Fruit fly (Drosophila melanogaster): ENCODE measurements around the gene Sec3.

DNA sequence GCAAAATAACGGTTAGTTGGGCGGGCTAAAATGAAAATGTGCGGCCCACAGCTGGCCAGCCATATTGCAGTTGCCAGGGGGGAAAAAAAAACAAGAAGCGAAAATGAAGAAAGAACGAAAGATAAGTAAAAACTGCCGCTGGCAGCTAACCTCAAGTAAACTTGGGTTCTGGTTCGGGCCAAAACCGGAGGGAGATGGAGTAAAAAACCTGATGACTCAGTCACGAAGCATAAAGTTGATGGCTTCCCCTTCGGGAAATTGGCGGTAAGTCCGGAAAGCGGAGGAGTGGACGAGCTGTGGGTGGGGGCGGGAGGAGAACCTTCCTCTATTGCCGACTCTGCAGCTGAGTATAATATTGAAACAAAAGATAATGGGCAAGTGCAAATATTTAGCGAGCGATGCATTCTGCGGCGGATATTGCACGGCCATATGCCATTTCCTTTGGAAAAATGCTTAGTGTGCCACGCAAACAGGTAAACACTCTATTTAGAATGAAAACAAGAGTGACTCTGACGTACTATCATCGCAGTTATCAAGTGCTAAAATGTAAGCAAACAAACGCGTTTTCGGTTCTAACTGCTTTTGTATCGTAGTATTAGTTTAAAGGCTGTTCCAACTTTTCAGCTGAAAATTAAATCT, 5.8 kb downstream of the Sec3 start:
- no peak for TF ChIP-seq usp (GFP tag; optimal IDR thresholded peaks at IDR 0.05)
- TF ChIP-seq pan (optimal IDR thresholded peaks at IDR 0.05), result no peak
- TF ChIP-seq psq (optimal IDR thresholded peaks at IDR 0.05), result no peak
- TF ChIP-seq EcR (GFP tag; optimal IDR thresholded peaks at IDR 0.05), result peak in 1 of 2 experiments; percentile 60

Data from whole organism.